Worm (Caenorhabditis elegans) whole organism, midembryonic: ENCODE results near the gene bris-1.

Experiments used
- T22C8.4 ChIP-seq: fragments of 200-800 bp; sonication (Bioruptor generic); IDR thresholded peaks from 2 replicates; pipeline ENCODE4 v1.3.6; 2022; ENCODE audit warnings: missing genetic modification characterization, missing compliant biosample characterization
- cog-1 ChIP-seq: sonication (generic microtip); optimal IDR thresholded peaks from 2 replicates; lab custom pipeline; 2016; ENCODE audit warnings: missing genetic modification characterization, missing compliant biosample characterization
- flt-1 ChIP-seq: fragments of 200-800 bp; sonication (Bioruptor generic); IDR thresholded peaks from 2 replicates; pipeline ENCODE4 v1.3.6; 2022; ENCODE audit warnings: missing genetic modification characterization, missing compliant biosample characterization
- klf-2 ChIP-seq: fragments of 200-800 bp; sonication (Bioruptor generic); conservative IDR thresholded peaks from 2 replicates; pipeline ENCODE4 v1.3.6; 2022; ENCODE audit warnings: missing genetic modification reagents, missing genetic modification characterization, missing compliant biosample characterization
- med-1 ChIP-seq: sonication (generic microtip); optimal IDR thresholded peaks from 2 replicates; lab custom pipeline; 2017; ENCODE audit warnings: missing genetic modification characterization, mild to moderate bottlenecking, missing compliant biosample characterization, antibody characterized with exemption, missing genetic modification reagents; ENCODE audit not compliant: insufficient read depth

DNA sequence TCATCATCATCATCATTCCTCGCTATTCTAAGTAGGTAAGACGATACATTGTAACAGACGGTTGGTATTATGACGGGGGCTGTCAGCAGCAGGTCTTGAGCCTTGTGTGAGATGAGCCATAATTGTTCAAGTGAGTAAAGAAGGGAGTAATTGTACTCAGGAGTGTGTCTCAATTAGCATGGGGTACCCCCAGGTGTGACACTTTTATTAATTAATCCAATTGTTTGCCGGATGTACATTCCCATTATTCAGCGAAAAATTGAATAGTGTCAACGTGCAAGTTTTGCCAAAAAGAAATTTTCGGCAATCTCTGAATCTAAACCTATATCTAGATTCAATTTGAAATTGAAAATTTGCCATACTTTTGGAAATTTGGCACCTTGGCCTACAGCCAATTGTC is 29.9 kb upstream of the bris-1 start:
- TF ChIP-seq klf-2 (no peak), med-1 (GFP tag; lab: Kevin White, UChicago) (no peak), flt-1 (no peak), T22C8.4 (GFP tag; lab: Robert Waterston, UW) (no peak), cog-1 (tag; lab: Kevin White, UChicago) (no peak)
